Fruit fly (Drosophila melanogaster): ENCODE data around the gene CG4617.

The CG4617 gene

DNA sequence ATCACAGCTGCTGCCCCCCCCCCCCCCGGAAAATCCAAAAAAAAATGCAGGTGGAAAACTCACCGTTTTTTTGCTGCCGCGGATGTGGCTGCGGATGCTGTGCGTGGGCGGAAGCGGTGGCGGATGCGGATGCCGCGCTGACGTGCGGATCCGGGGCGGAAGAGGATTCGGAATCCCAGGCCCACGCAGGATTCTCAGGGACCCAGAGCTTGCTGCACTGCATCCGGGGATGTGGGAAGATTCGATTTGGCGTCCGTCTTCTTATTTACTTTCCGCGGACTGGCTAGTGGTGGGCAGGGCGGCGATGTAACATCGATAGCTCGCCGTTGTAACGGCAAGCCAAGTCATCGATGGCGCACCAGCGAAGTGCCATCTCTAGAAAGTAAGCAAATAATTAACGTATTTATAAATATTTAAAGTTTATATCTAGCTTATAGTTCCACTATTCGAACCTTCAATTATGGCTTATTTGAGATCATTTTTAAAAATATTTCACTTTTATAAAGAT is 2.2 kb downstream of the CG4617 start, which contains the start of gene CG4615:
TSS of gene CG4615 (minus strand) at position 288 of the 508 bp plus-strand sequence.
- TF ChIP-seq tj (GFP tag; optimal IDR thresholded peaks at IDR 0.05) (no peak), CG5204 (GFP tag; optimal IDR thresholded peaks at IDR 0.05) (no peak), CG1620 (GFP tag; optimal IDR thresholded peaks at IDR 0.05) (peak; percentile 46), Mnt (GFP tag; optimal IDR thresholded peaks at IDR 0.05) (peak; percentile 21), cic (GFP tag; optimal IDR thresholded peaks at IDR 0.05) (no peak), CG11617 (GFP tag; optimal IDR thresholded peaks at IDR 0.05) (peak; percentile 22), CG14711 (tag; optimal IDR thresholded peaks at IDR 0.05) (no peak), kay (GFP tag; ENCODE audit: borderline replicate concordance) (no peak), bab1 (GFP tag; optimal IDR thresholded peaks at IDR 0.05) (peak; percentile 18)

DNA sequence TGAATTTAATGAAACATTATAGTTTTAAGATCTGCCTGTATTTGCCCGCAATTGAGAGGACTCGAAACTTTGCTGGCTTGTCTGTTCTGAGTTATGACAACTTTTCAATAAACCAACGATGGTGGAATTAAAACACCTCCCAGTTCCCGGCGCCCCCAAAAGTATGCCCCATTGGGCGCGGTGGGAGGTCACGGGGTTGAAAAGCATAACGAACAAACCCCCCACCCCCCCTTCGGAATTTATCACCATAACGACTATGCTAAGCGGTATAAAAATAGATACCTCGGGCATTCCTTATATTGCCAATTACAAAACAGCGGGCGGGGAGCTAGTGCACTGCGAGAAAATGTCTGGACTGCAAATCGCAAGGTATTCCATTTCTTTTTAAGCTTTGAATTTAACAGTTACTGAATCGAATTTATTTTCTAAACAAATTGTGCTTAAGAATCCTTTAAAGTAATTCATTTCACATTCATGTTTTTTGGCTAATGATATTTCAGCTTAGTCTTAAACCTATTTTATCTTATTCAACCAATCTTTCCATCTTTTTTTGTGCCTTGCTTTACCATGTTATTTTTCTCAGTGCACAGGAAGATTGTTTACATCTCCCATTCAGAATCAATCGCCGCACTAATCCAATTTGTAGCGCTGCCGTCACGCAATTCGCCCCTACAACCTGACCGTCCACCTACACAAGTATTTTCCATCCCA is 2.8 kb downstream of the CG4617 start:
- TF ChIP-seq CG12768 (GFP tag; optimal IDR thresholded peaks at IDR 0.05) (peak; percentile 66), CG5204 (GFP tag; optimal IDR thresholded peaks at IDR 0.05) (peak; percentile 84), CG11617 (GFP tag; optimal IDR thresholded peaks at IDR 0.05) (peak; percentile 76), cic (GFP tag; optimal IDR thresholded peaks at IDR 0.05) (no peak), Clk (GFP tag; optimal IDR thresholded peaks at IDR 0.05) (peak; percentile 8), CG14711 (tag; optimal IDR thresholded peaks at IDR 0.05) (peak; percentile 65), tj (GFP tag; optimal IDR thresholded peaks at IDR 0.05) (peak; percentile 62), Hr96 (GFP tag; optimal IDR thresholded peaks at IDR 0.05) (peak; percentile 56), toe (GFP tag; optimal IDR thresholded peaks at IDR 0.05) (peak; percentile 64), pad (GFP tag; optimal IDR thresholded peaks at IDR 0.05) (peak; percentile 27), CG7045 (GFP tag; optimal IDR thresholded peaks at IDR 0.05) (peak; percentile 77), CG7101 (tag; optimal IDR thresholded peaks at IDR 0.05) (peak; percentile 78), cnc (optimal IDR thresholded peaks at IDR 0.05) (no peak), CG1620 (GFP tag; optimal IDR thresholded peaks at IDR 0.05) (peak; percentile 61), ovo (GFP tag; optimal IDR thresholded peaks at IDR 0.05) (peak; percentile 3), bab1 (GFP tag; optimal IDR thresholded peaks at IDR 0.05) (peak; percentile 80), CG33017 (tag; optimal IDR thresholded peaks at IDR 0.05) (peak; percentile 85), Mnt (GFP tag; optimal IDR thresholded peaks at IDR 0.05) (peak; percentile 36), Crg-1 (GFP tag; optimal IDR thresholded peaks at IDR 0.05) (peak; percentile 61), kay (GFP tag; ENCODE audit: borderline replicate concordance) (no peak)

DNA sequence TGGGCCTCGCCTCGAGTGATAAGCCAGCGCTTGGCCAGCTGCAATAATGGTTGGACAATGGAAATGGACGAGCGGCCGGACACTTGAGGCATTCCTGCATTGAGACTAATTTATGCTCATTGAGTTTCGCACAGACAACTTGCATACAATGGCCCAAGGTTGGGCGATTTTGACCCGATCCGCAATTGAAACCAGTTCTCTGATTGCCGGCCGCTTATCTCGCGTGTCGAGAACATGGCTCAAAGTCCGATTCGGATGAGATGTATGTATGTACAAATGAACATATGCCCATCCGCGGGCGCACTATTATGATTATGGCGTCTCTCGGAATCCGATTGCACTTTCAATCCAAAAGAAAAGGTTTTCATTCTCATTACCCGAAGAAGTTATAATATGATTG is 3.6 kb downstream of the CG4617 start:
- TF ChIP-seq CG14711 (tag; optimal IDR thresholded peaks at IDR 0.05) (no peak), CG12768 (GFP tag; optimal IDR thresholded peaks at IDR 0.05) (peak; percentile 13), cic (GFP tag; optimal IDR thresholded peaks at IDR 0.05) (no peak), cnc (optimal IDR thresholded peaks at IDR 0.05) (no peak)

DNA sequence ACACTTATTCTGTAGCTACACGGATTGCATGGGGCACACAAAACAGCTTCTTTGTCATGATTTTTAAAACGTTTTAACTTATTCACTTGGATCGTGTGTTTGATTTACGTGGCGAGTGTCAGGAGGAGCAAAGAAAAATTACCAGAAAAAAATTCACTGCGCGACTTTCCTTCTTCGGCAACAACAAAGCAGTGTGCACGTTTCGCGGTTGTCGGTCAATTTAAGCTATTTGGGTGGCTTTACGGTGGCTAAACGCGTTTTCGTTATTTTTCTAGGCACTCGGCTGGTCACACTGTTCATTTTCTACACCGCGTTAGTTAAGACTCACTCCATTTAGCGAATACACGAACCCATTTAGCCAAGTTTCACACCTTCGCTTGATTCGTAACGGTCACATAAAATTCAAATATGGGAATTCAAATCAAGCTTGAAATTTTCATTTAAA is 6.4 kb downstream of the CG4617 start, which contains the start of gene Sxl:
TSS of gene Sxl (minus strand) at position 195 of the 445 bp plus-strand sequence.
- TF ChIP-seq cic (GFP tag; optimal IDR thresholded peaks at IDR 0.05) (peak; percentile 58), toe (GFP tag; optimal IDR thresholded peaks at IDR 0.05) (no peak), CG14711 (tag; optimal IDR thresholded peaks at IDR 0.05) (peak; percentile 42), CG33017 (tag; optimal IDR thresholded peaks at IDR 0.05) (peak; percentile 11), Hr96 (GFP tag; optimal IDR thresholded peaks at IDR 0.05) (no peak), CG12768 (GFP tag; optimal IDR thresholded peaks at IDR 0.05) (no peak), CG7101 (tag; optimal IDR thresholded peaks at IDR 0.05) (peak; percentile 46), bab1 (GFP tag; optimal IDR thresholded peaks at IDR 0.05) (peak; percentile 85), CG11617 (GFP tag; optimal IDR thresholded peaks at IDR 0.05) (peak; percentile 58), tj (GFP tag; optimal IDR thresholded peaks at IDR 0.05) (no peak), Mnt (GFP tag; optimal IDR thresholded peaks at IDR 0.05) (peak; percentile 87), CG5204 (GFP tag; optimal IDR thresholded peaks at IDR 0.05) (no peak), kay (GFP tag; ENCODE audit: borderline replicate concordance) (no peak), pad (GFP tag; optimal IDR thresholded peaks at IDR 0.05) (peak; percentile 13), ovo (GFP tag; optimal IDR thresholded peaks at IDR 0.05) (no peak), CG7045 (GFP tag; optimal IDR thresholded peaks at IDR 0.05) (no peak), Crg-1 (GFP tag; optimal IDR thresholded peaks at IDR 0.05) (peak; percentile 47), Clk (GFP tag; optimal IDR thresholded peaks at IDR 0.05) (no peak), cnc (optimal IDR thresholded peaks at IDR 0.05) (no peak), CG1620 (GFP tag; optimal IDR thresholded peaks at IDR 0.05) (peak; percentile 62)

DNA sequence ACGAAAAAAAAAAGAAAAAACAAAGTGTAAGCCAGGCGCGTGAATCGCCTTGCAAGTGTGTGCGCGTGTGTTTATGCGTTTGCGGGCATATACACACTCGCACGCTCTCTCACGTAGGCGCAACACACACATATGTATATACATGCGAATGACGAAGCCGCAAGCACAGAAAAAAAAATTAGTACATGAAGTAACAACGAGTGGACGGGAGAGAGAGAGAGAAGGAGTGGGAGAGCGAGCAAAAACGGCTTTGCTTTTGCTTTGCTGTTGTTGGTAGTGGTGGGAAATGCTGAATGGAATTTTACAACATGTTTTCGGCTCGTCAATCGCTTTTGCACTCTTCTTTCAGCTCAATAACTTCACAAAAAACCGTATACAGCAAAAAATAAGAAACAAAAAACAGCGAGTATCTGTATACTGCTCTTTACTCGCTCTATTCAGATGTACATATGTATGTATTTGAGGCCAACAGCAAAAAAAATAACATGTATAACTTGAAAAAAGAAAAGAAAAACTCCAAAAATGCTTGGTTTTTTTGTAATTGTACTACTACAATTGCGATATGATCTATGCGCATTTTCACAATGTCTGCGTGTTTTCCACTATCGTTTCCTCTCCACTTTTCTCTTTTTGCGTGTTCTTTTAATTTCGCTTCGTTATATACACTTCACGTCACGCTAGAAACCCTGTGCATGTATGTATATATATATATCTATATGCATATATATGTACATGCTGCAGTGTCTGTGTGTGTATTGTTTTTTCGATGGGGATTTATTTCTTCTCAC is 7.0 kb downstream of the CG4617 start:
- TF ChIP-seq CG11617 (GFP tag; optimal IDR thresholded peaks at IDR 0.05) = no peak
- no peak for TF ChIP-seq Clk (GFP tag; optimal IDR thresholded peaks at IDR 0.05)
- no peak for TF ChIP-seq pad (GFP tag; optimal IDR thresholded peaks at IDR 0.05)
- no peak for TF ChIP-seq CG14711 (tag; optimal IDR thresholded peaks at IDR 0.05)
- no peak for TF ChIP-seq CG7101 (tag; optimal IDR thresholded peaks at IDR 0.05)
- TF ChIP-seq Crg-1 (GFP tag; optimal IDR thresholded peaks at IDR 0.05) = no peak
- TF ChIP-seq toe (GFP tag; optimal IDR thresholded peaks at IDR 0.05) = no peak
- TF ChIP-seq CG7045 (GFP tag; optimal IDR thresholded peaks at IDR 0.05) = no peak
- no peak for TF ChIP-seq cnc (optimal IDR thresholded peaks at IDR 0.05)
- peak; percentile 52 for TF ChIP-seq ovo (GFP tag; optimal IDR thresholded peaks at IDR 0.05)
- no peak for TF ChIP-seq CG33017 (tag; optimal IDR thresholded peaks at IDR 0.05)
- TF ChIP-seq Hr96 (GFP tag; optimal IDR thresholded peaks at IDR 0.05) = no peak
- TF ChIP-seq CG1620 (GFP tag; optimal IDR thresholded peaks at IDR 0.05) = no peak
- no peak for TF ChIP-seq bab1 (GFP tag; optimal IDR thresholded peaks at IDR 0.05)
- TF ChIP-seq kay (GFP tag; ENCODE audit: borderline replicate concordance) = no peak
- peak; percentile 50 for TF ChIP-seq tj (GFP tag; optimal IDR thresholded peaks at IDR 0.05)
- no peak for TF ChIP-seq CG12768 (GFP tag; optimal IDR thresholded peaks at IDR 0.05)
- TF ChIP-seq CG5204 (GFP tag; optimal IDR thresholded peaks at IDR 0.05) = no peak
- no peak for TF ChIP-seq Mnt (GFP tag; optimal IDR thresholded peaks at IDR 0.05)
- TF ChIP-seq cic (GFP tag; optimal IDR thresholded peaks at IDR 0.05) = peak; percentile 25

Data from whole organism, adult.